Worm (Caenorhabditis elegans) whole organism, L1 larva: ENCODE measurements around the gene alg-3.

Experiments
- C16A3.4 ChIP-seq: fragments of 150-350 bp; optimal IDR thresholded peaks from 2 replicates; lab custom pipeline; 2014; ENCODE audit warnings: missing biosample characterization, missing genetic modification characterization
- aha-1 ChIP-seq: fragments of 150-350 bp; optimal IDR thresholded peaks from 2 replicates; lab custom pipeline; 2014; ENCODE audit warnings: missing biosample characterization, missing genetic modification characterization
- alr-1 ChIP-seq: fragments of 200-800 bp; sonication (Bioruptor generic); optimal IDR thresholded peaks from 2 replicates; lab custom pipeline; 2018; ENCODE audit warnings: borderline replicate concordance, mild to moderate bottlenecking, missing genetic modification characterization, missing compliant biosample characterization
- aly-2 ChIP-seq: fragments of 150-350 bp; optimal IDR thresholded peaks from 2 replicates; lab custom pipeline; 2014; ENCODE audit warnings: missing biosample characterization, missing genetic modification characterization
- ama-1 ChIP-seq: fragments of 150-350 bp; optimal IDR thresholded peaks from 2 replicates; lab custom pipeline; 2014
- efl-1 ChIP-seq, 4 experiments: fragments of 150-350 bp; optimal IDR thresholded peaks in 3 of 4; peaks in 1 of 4; 1 replicate in 1 of 4; 2 replicates in 3 of 4; lab custom pipeline; 2014; ENCODE audit warnings: missing biosample characterization in 2 of 4, missing genetic modification characterization in 2 of 4, missing genetic modification reagents in 2 of 4
- elt-3 ChIP-seq, 6 experiments: fragments of 150-350 bp in 1 of 6; sonication (generic microtip); optimal IDR thresholded peaks; 2 replicates each; lab custom pipeline; 2017 to 2018; ENCODE audit warnings: missing biosample characterization in 6 of 6, missing genetic modification characterization in 6 of 6, inconsistent platforms in 1 of 6
- fkh-10 ChIP-seq: sonication (generic microtip); optimal IDR thresholded peaks from 2 replicates; lab custom pipeline; 2017; ENCODE audit warnings: missing biosample characterization, missing genetic modification reagents, missing genetic modification characterization
- fkh-4 ChIP-seq: sonication (generic microtip); optimal IDR thresholded peaks from 2 replicates; lab custom pipeline; 2016; ENCODE audit warnings: missing compliant biosample characterization, missing genetic modification characterization, borderline replicate concordance
- hlh-4 ChIP-seq: sonication (generic microtip); optimal IDR thresholded peaks from 2 replicates; lab custom pipeline; 2016; ENCODE audit warnings: mild to moderate bottlenecking, missing genetic modification characterization, missing compliant biosample characterization
- lin-14 ChIP-seq: fragments of 200-800 bp; sonication (Bioruptor generic); optimal IDR thresholded peaks from 2 replicates; lab custom pipeline; 2018; ENCODE audit warnings: mild to moderate bottlenecking, missing genetic modification characterization, moderate library complexity, missing compliant biosample characterization
- lin-39 ChIP-seq: fragments of 150-350 bp; optimal IDR thresholded peaks from 2 replicates; lab custom pipeline; 2014; ENCODE audit warnings: missing biosample characterization, missing genetic modification reagents, missing genetic modification characterization
- lsy-2 ChIP-seq, 2 experiments: fragments of 150-350 bp; optimal IDR thresholded peaks; 2 replicates each; lab custom pipeline; 2014; ENCODE audit warnings: missing biosample characterization in 2 of 2, missing genetic modification characterization in 2 of 2
- mdl-1 ChIP-seq, 2 experiments: fragments of 150-350 bp; optimal IDR thresholded peaks; 2 replicates each; lab custom pipeline; 2014 to 2017; ENCODE audit warnings: missing biosample characterization in 2 of 2, missing genetic modification characterization in 2 of 2, inconsistent platforms in 1 of 2
- mep-1 ChIP-seq: fragments of 150-350 bp; optimal IDR thresholded peaks from 2 replicates; lab custom pipeline; 2014; ENCODE audit warnings: missing biosample characterization, missing genetic modification characterization
- nhr-11 ChIP-seq: fragments of 150-350 bp; optimal IDR thresholded peaks from 2 replicates; lab custom pipeline; 2014; ENCODE audit warnings: missing biosample characterization, missing genetic modification characterization
- nhr-20 ChIP-seq: sonication (generic microtip); optimal IDR thresholded peaks from 2 replicates; lab custom pipeline; 2016; ENCODE audit warnings: mild to moderate bottlenecking, missing genetic modification characterization, missing compliant biosample characterization
- nhr-47 ChIP-seq: sonication (generic microtip); optimal IDR thresholded peaks from 2 replicates; lab custom pipeline; 2016; ENCODE audit warnings: mild to moderate bottlenecking, missing genetic modification characterization, moderate library complexity, missing compliant biosample characterization
- nhr-71 ChIP-seq: sonication (generic microtip); optimal IDR thresholded peaks from 2 replicates; lab custom pipeline; 2016; ENCODE audit warnings: mild to moderate bottlenecking, missing genetic modification characterization, moderate library complexity, missing compliant biosample characterization
- nhr-84 ChIP-seq: sonication (generic microtip); optimal IDR thresholded peaks from 2 replicates; lab custom pipeline; 2017; ENCODE audit warnings: missing biosample characterization, missing genetic modification characterization
- nhr-85 ChIP-seq: sonication (generic microtip); peaks from one replicate; lab custom pipeline; 2016; ENCODE audit warnings: missing genetic modification characterization, inconsistent platforms, missing compliant biosample characterization
- pqm-1 ChIP-seq: sonication (generic microtip); optimal IDR thresholded peaks from 3 replicates; lab custom pipeline; 2017; ENCODE audit warnings: missing biosample characterization, missing genetic modification characterization
- rnt-1 ChIP-seq: sonication (generic microtip); optimal IDR thresholded peaks from 2 replicates; lab custom pipeline; 2016; ENCODE audit warnings: mild to moderate bottlenecking, missing genetic modification characterization, moderate library complexity, missing compliant biosample characterization
- sptf-1 ChIP-seq: fragments of 150-350 bp; optimal IDR thresholded peaks from 2 replicates; lab custom pipeline; 2014; ENCODE audit warnings: missing biosample characterization, missing genetic modification characterization
- sup-37 ChIP-seq: fragments of 200-800 bp; sonication (Bioruptor generic); optimal IDR thresholded peaks from 2 replicates; lab custom pipeline; 2018; ENCODE audit warnings: mild to moderate bottlenecking, missing genetic modification characterization, missing compliant biosample characterization
- unc-130 ChIP-seq: fragments of 150-350 bp; optimal IDR thresholded peaks from 2 replicates; lab custom pipeline; 2017; ENCODE audit warnings: missing biosample characterization, missing genetic modification characterization, inconsistent platforms
- unc-30 ChIP-seq: sonication (generic microtip); optimal IDR thresholded peaks from 2 replicates; lab custom pipeline; 2017; ENCODE audit warnings: missing biosample characterization, missing genetic modification characterization
- unc-98 ChIP-seq: fragments of 200-800 bp; sonication (Bioruptor generic); IDR thresholded peaks from 2 replicates; pipeline ENCODE4 v1.3.6; 2022; ENCODE audit warnings: missing genetic modification characterization, missing compliant biosample characterization
- ztf-11 ChIP-seq, 2 experiments: sonication (generic microtip); optimal IDR thresholded peaks; 2 replicates each; lab custom pipeline; 2016 to 2017; ENCODE audit warnings: missing genetic modification characterization in 2 of 2, missing biosample characterization in 1 of 2, missing compliant biosample characterization in 1 of 2
- ztf-4 ChIP-seq: fragments of 150-350 bp; optimal IDR thresholded peaks from 2 replicates; lab custom pipeline; 2014; ENCODE audit warnings: missing biosample characterization, missing genetic modification characterization

alg-3 gene

ce11 chrIV:11745340-11745739 lies 41.3 kb downstream of the alg-3 start, which contains the start of gene gem-4:
gem-4 (plus strand) TSS chrIV:11745640.
- no peak for TF ChIP-seq hlh-4 (tag; lab: Kevin White, UChicago)
- TF ChIP-seq unc-30 (tag; lab: Kevin White, UChicago), result no peak
- TF ChIP-seq aly-2, result no peak
- no peak for TF ChIP-seq sup-37 (GFP tag; lab: Kevin White, UChicago)

- TF ChIP-seq fkh-4 (tag; lab: Kevin White, UChicago) (no peak), nhr-11 (tag; lab: Kevin White, UChicago) (peak; percentile 22), lsy-2 (tag; optimal IDR thresholded peaks at IDR 0.05; lab: Kevin White, UChicago) (peak in 1 of 2 experiments; percentile 56), elt-3 (tag; optimal IDR thresholded peaks at IDR 0.05; lab: Kevin White, UChicago) (no peak), nhr-20 (tag; lab: Kevin White, UChicago) (peak; percentile 49), mdl-1 (tag; optimal IDR thresholded peaks at IDR 0.05; lab: Kevin White, UChicago) (peak in 1 of 2 experiments; percentile 27), rnt-1 (peak; percentile 58), nhr-71 (peak; percentile 55), unc-98 (GFP tag; lab: Robert Waterston, UW) (0 out of 2 replicates have a peak, but pooled peaks have one; percentile 12), unc-130 (peak; percentile 26), lin-14 (peak; percentile 72), efl-1 (optimal IDR thresholded peaks at IDR 0.05; lab: Kevin White, UChicago) (peak; percentile 0 to 10), efl-1 (GFP tag; optimal IDR thresholded peaks at IDR 0.05 in 1 of 2; lab: Kevin White, UChicago) (no peak), alr-1 (no peak)
These were observed 44.8 kb downstream of the alg-3 start, which contains the start of gene T12A7.6 for ce11 chrIV:11748852-11749251. T12A7.6 (plus strand) TSS chrIV:11749220.

ce11 chrIV:11754328-11754727 lies 50.3 kb downstream of the alg-3 start, which contains the start of gene scl-18:
scl-18 (minus strand) TSS chrIV:11754428.
- TF ChIP-seq aha-1 (tag; lab: Kevin White, UChicago) (no peak), ztf-11 (tag; optimal IDR thresholded peaks at IDR 0.05; lab: Kevin White, UChicago) (no peak), nhr-84 (tag; lab: Kevin White, UChicago) (no peak), nhr-47 (tag; lab: Kevin White, UChicago) (no peak), C16A3.4 (tag; lab: Kevin White, UChicago) (no peak), unc-98 (GFP tag; lab: Robert Waterston, UW) (no peak), elt-3 (tag; optimal IDR thresholded peaks at IDR 0.05; lab: Kevin White, UChicago) (no peak), hlh-4 (tag; lab: Kevin White, UChicago) (no peak), sptf-1 (tag; lab: Kevin White, UChicago) (no peak), ama-1 (lab: Kevin White, UChicago) (no peak), aly-2 (no peak)

ce11 chrIV:11755003-11755402 lies 51.0 kb downstream of the alg-3 start, which contains the start of gene T12A7.10:
T12A7.10 (minus strand) TSS chrIV:11755103.
- TF ChIP-seq ztf-4 (tag; lab: Kevin White, UChicago) (no peak), efl-1 (optimal IDR thresholded peaks at IDR 0.05; lab: Kevin White, UChicago) (no peak), efl-1 (GFP tag; optimal IDR thresholded peaks at IDR 0.05 in 1 of 2; lab: Kevin White, UChicago) (peak in 1 of 2 experiments; percentile 0), nhr-85 (tag; lab: Kevin White, UChicago) (peak; percentile 42), lin-39 (tag; lab: Kevin White, UChicago) (no peak), ztf-11 (tag; optimal IDR thresholded peaks at IDR 0.05; lab: Kevin White, UChicago) (no peak)

- TF ChIP-seq nhr-47 (tag; lab: Kevin White, UChicago), result peak; percentile 14
- no peak for TF ChIP-seq mep-1 (tag; lab: Kevin White, UChicago)
- no peak for TF ChIP-seq pqm-1 (tag; lab: Kevin White, UChicago)
- no peak for TF ChIP-seq fkh-10
These were observed 51.9 kb downstream of the alg-3 start, which contains the start of gene T12A7.9 for ce11 chrIV:11755907-11756306. T12A7.9 (minus strand) TSS chrIV:11756007.
